Worm (Caenorhabditis elegans): Measurements from ENCODE around the gene F31F7.1.

The F31F7.1 gene

ce11 chrV:6276205-6276604, at the start of gene F31F7.1:
Gene F31F7.1, plus strand, starts transcription at chrV:6276439.
- TF ChIP-seq unc-62 (GFP tag; optimal IDR thresholded peaks at IDR 0.05) = no peak

ce11 chrV:6226530-6227125, 49.6 kb upstream of the F31F7.1 start, which contains the start of gene W06H8.6:
Gene W06H8.6, minus strand, starts transcription at chrV:6227010.
- no peak for TF ChIP-seq unc-62 (GFP tag; optimal IDR thresholded peaks at IDR 0.05)

ce11 chrV:6227326-6228246, 48.7 kb upstream of the F31F7.1 start:
- no peak for TF ChIP-seq unc-62 (GFP tag; optimal IDR thresholded peaks at IDR 0.05)

- TF ChIP-seq unc-62 (GFP tag; optimal IDR thresholded peaks at IDR 0.05) = no peak
Observed at ce11 chrV:6228400-6228895, 47.8 kb upstream of the F31F7.1 start.

ce11 chrV:6228920-6229456, 47.3 kb upstream of the F31F7.1 start:
- TF ChIP-seq unc-62 (GFP tag; optimal IDR thresholded peaks at IDR 0.05) = no peak

- TF ChIP-seq unc-62 (GFP tag; optimal IDR thresholded peaks at IDR 0.05) = no peak
Observed at ce11 chrV:6229457-6229949, 46.7 kb upstream of the F31F7.1 start.

ce11 chrV:6230629-6231229, 45.5 kb upstream of the F31F7.1 start:
- TF ChIP-seq unc-62 (GFP tag; optimal IDR thresholded peaks at IDR 0.05) = no peak

- TF ChIP-seq unc-62 (GFP tag; optimal IDR thresholded peaks at IDR 0.05) = no peak
Observed at ce11 chrV:6231902-6232340, 44.3 kb upstream of the F31F7.1 start.

ce11 chrV:6232886-6233285, 43.4 kb upstream of the F31F7.1 start:
- TF ChIP-seq unc-62 (GFP tag; optimal IDR thresholded peaks at IDR 0.05) = no peak

- no peak for TF ChIP-seq unc-62 (GFP tag; optimal IDR thresholded peaks at IDR 0.05)
Observed at ce11 chrV:6233952-6234351, 42.3 kb upstream of the F31F7.1 start.

- TF ChIP-seq unc-62 (GFP tag; optimal IDR thresholded peaks at IDR 0.05) = no peak
Observed at ce11 chrV:6234876-6235275, 41.4 kb upstream of the F31F7.1 start, which contains the start of gene K08B12.3. Gene K08B12.3, plus strand, starts transcription at chrV:6235176.

ce11 chrV:6238347-6238746, 37.9 kb upstream of the F31F7.1 start:
- no peak for TF ChIP-seq unc-62 (GFP tag; optimal IDR thresholded peaks at IDR 0.05)

- TF ChIP-seq unc-62 (GFP tag; optimal IDR thresholded peaks at IDR 0.05) = no peak
Observed at ce11 chrV:6239855-6240254, 36.4 kb upstream of the F31F7.1 start.

ce11 chrV:6240735-6241134, 35.5 kb upstream of the F31F7.1 start:
- TF ChIP-seq unc-62 (GFP tag; optimal IDR thresholded peaks at IDR 0.05) = no peak

ce11 chrV:6243260-6243659, 33.0 kb upstream of the F31F7.1 start:
- TF ChIP-seq unc-62 (GFP tag; optimal IDR thresholded peaks at IDR 0.05) = no peak

ce11 chrV:6244631-6245030, 31.6 kb upstream of the F31F7.1 start:
- no peak for TF ChIP-seq unc-62 (GFP tag; optimal IDR thresholded peaks at IDR 0.05)
